Worm (Caenorhabditis elegans): Measurements from ENCODE around the gene lipl-3.

DNA sequence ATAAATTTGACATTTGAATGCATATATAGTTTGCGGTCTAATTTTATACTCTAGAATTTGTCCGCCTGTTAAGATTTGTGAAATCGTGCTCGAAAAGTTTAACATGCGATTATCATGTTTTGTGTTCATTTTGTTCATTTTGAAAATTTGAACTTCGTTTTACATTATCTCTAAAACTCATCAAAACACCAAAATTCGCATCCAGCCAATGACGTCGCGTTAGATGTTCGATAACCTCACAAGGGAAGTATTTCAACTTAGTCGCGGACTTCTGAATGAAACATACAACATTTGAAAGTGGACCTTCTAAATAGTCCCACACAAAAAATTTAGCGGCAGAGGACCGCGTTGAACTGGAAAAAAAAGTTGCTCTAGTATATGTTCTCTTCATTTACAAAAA, 17.5 kb upstream of the lipl-3 start:
- TF ChIP-seq ama-1 (optimal IDR thresholded peaks at IDR 0.05), result no peak
- TF ChIP-seq nhr-102 (tag; optimal IDR thresholded peaks at IDR 0.05), result no peak
- TF ChIP-seq fos-1 (tag; optimal IDR thresholded peaks at IDR 0.05), result no peak
- TF ChIP-seq arid-1 (GFP tag; conservative IDR thresholded peaks at IDR 0.05), result no peak
